Worm (Caenorhabditis elegans) whole organism, L4 larva: ENCODE results near the gene F59F4.3.

Experiments
- R02D3.7 ChIP-seq: fragments of 150-350 bp; sonication (generic microtip); optimal IDR thresholded peaks from 3 replicates; lab custom pipeline; 2014; ENCODE audit warnings: missing biosample characterization, missing genetic modification characterization
- ZK337.2 ChIP-seq: fragments of 200-800 bp; sonication (Bioruptor generic); IDR thresholded peaks from 2 replicates; pipeline ENCODE4 v1.3.6; 2022; ENCODE audit warnings: missing genetic modification reagents, missing genetic modification characterization, missing compliant biosample characterization
- ZK546.5 ChIP-seq, 2 experiments: sonication (generic microtip); optimal IDR thresholded peaks; 2 replicates each; lab custom pipeline; 2017; ENCODE audit warnings: missing biosample characterization in 2 of 2, missing genetic modification characterization in 2 of 2
- fos-1 ChIP-seq: fragments of 150-350 bp; optimal IDR thresholded peaks from 2 replicates; lab custom pipeline; 2014; ENCODE audit warnings: missing biosample characterization, missing genetic modification characterization
- nhr-11 ChIP-seq: fragments of 150-350 bp; optimal IDR thresholded peaks from 2 replicates; lab custom pipeline; 2014; ENCODE audit warnings: missing biosample characterization, missing genetic modification characterization
- nhr-77 ChIP-seq: fragments of 150-350 bp; optimal IDR thresholded peaks from 2 replicates; lab custom pipeline; 2014; ENCODE audit warnings: missing biosample characterization, missing genetic modification characterization
- skn-1 ChIP-seq: fragments of 150-350 bp; optimal IDR thresholded peaks from 2 replicates; lab custom pipeline; 2014; ENCODE audit warnings: missing biosample characterization, missing genetic modification characterization
- unc-130 ChIP-seq: sonication (generic microtip); optimal IDR thresholded peaks from 2 replicates; lab custom pipeline; 2016; ENCODE audit warnings: missing genetic modification reagents, missing genetic modification characterization, missing compliant biosample characterization
- zag-1 ChIP-seq: fragments of 150-350 bp; optimal IDR thresholded peaks from 2 replicates; lab custom pipeline; 2014; ENCODE audit warnings: missing biosample characterization, missing genetic modification characterization
- ztf-11 ChIP-seq: fragments of 150-350 bp; optimal IDR thresholded peaks from 2 replicates; lab custom pipeline; 2014; ENCODE audit warnings: missing biosample characterization, missing genetic modification characterization

ce11 chrX:15828059-15828458 lies 19.3 kb downstream of the F59F4.3 start, which contains the start of gene Y7A5A.20:
- TF ChIP-seq skn-1 (tag; lab: Kevin White, UChicago) = no peak
- no peak for TF ChIP-seq unc-130 (GFP tag; lab: Kevin White, UChicago)
- TF ChIP-seq nhr-11 = no peak
- TF ChIP-seq zag-1 (tag; lab: Kevin White, UChicago) = no peak
- no peak for TF ChIP-seq R02D3.7 (tag; lab: Kevin White, UChicago)
- no peak for TF ChIP-seq ztf-11 (tag; lab: Kevin White, UChicago)
- TF ChIP-seq fos-1 (tag; lab: Kevin White, UChicago) = no peak
- TF ChIP-seq ZK337.2 (GFP tag; lab: Robert Waterston, UW) = no peak
- TF ChIP-seq ZK546.5 (tag; optimal IDR thresholded peaks at IDR 0.05; lab: Kevin White, UChicago) = no peak
- TF ChIP-seq nhr-77 (tag; lab: Kevin White, UChicago) = no peak
